Worm (Caenorhabditis elegans) whole organism, L4/young adult: ENCODE results near the gene F10C2.3.

ENCODE experiments used
- W03F9.2 ChIP-seq: fragments of 150-350 bp; optimal IDR thresholded peaks from 2 replicates; lab custom pipeline; 2014; ENCODE audit warnings: missing biosample characterization, missing genetic modification characterization
- him-1 ChIP-seq: sonication (generic microtip); optimal IDR thresholded peaks from 2 replicates; lab custom pipeline; 2016; ENCODE audit warnings: missing genotype, missing genetic modification reagents, missing genetic modification characterization, missing compliant biosample characterization

ce11 chrV:12059719-12060118 lies 39.6 kb downstream of the F10C2.3 start, which contains the start of gene R07B7.2:
- TF ChIP-seq him-1 (tag; lab: Kevin White, UChicago) (no peak), W03F9.2 (tag; lab: Kevin White, UChicago) (no peak)
